Fruit fly (Drosophila melanogaster) whole organism, adult: Measurements from ENCODE around the gene CG42557.

Experiments
- CG11617 ChIP-seq: fragments of 200-800 bp; sonication (Bioruptor generic); optimal IDR thresholded peaks from 2 replicates; lab custom pipeline; 2017; ENCODE audit warnings: mild to moderate bottlenecking, missing biosample characterization, missing genetic modification reagents, missing genetic modification characterization
- CG12768 ChIP-seq: fragments of 200-800 bp; sonication (Bioruptor generic); optimal IDR thresholded peaks from 2 replicates; lab custom pipeline; 2017; ENCODE audit warnings: missing biosample characterization, missing genetic modification characterization, mild to moderate bottlenecking, moderate library complexity, missing genetic modification reagents
- CG14711 ChIP-seq: fragments of 200-800 bp; sonication (Bioruptor generic); optimal IDR thresholded peaks from 2 replicates; lab custom pipeline; 2018; ENCODE audit warnings: missing biosample characterization, mild to moderate bottlenecking, missing genetic modification characterization, moderate library complexity
- CG33017 ChIP-seq: fragments of 200-800 bp; sonication (Bioruptor generic); optimal IDR thresholded peaks from 2 replicates; lab custom pipeline; 2018; ENCODE audit warnings: missing biosample characterization, mild to moderate bottlenecking, missing genetic modification characterization, moderate library complexity
- CG5204 ChIP-seq: fragments of 200-800 bp; sonication (Bioruptor generic); optimal IDR thresholded peaks from 2 replicates; lab custom pipeline; 2016; ENCODE audit warnings: missing biosample characterization, missing genetic modification characterization
- CG7101 ChIP-seq: fragments of 200-800 bp; sonication (Bioruptor generic); optimal IDR thresholded peaks from 2 replicates; lab custom pipeline; 2018; ENCODE audit warnings: missing biosample characterization, mild to moderate bottlenecking, missing genetic modification characterization, moderate library complexity
- Clk ChIP-seq: fragments of 200-800 bp; sonication (Bioruptor generic); optimal IDR thresholded peaks from 2 replicates; lab custom pipeline; 2017; ENCODE audit warnings: missing biosample characterization, missing genetic modification characterization
- Crg-1 ChIP-seq: fragments of 200-800 bp; sonication (Bioruptor generic); optimal IDR thresholded peaks from 2 replicates; lab custom pipeline; 2016; ENCODE audit warnings: missing biosample characterization, missing genetic modification characterization
- Hr96 ChIP-seq: fragments of 200-800 bp; sonication (Bioruptor generic); optimal IDR thresholded peaks from 2 replicates; lab custom pipeline; 2016; ENCODE audit warnings: missing biosample characterization, missing genetic modification characterization
- Mnt ChIP-seq: fragments of 200-800 bp; sonication (Bioruptor generic); optimal IDR thresholded peaks from 2 replicates; lab custom pipeline; 2016; ENCODE audit warnings: missing biosample characterization, mild to moderate bottlenecking, missing genetic modification characterization
- cnc ChIP-seq, 2 experiments: fragments of >200 bp; optimal IDR thresholded peaks; 2 replicates each; lab custom pipeline; 2017
- kay ChIP-seq: fragments of 200-800 bp; sonication (Bioruptor generic); peaks from one replicate; lab custom pipeline; 2016; ENCODE audit warnings: missing biosample characterization, missing genetic modification characterization, borderline replicate concordance
- pad ChIP-seq: fragments of 200-800 bp; sonication (Bioruptor generic); optimal IDR thresholded peaks from 3 replicates; lab custom pipeline; 2017; ENCODE audit warnings: missing biosample characterization, missing genetic modification characterization, mild to moderate bottlenecking, moderate library complexity, missing genetic modification reagents
- tj ChIP-seq: fragments of 200-800 bp; sonication (Bioruptor generic); optimal IDR thresholded peaks from 3 replicates; lab custom pipeline; 2017; ENCODE audit warnings: missing biosample characterization, mild to moderate bottlenecking, missing genetic modification characterization, moderate library complexity

- TF ChIP-seq Mnt (GFP tag; lab: Kevin White, UChicago) (no peak), kay (no peak), CG33017 (tag; lab: Kevin White, UChicago) (no peak), cnc (optimal IDR thresholded peaks at IDR 0.05; lab: Kevin White, UChicago) (no peak), pad (GFP tag; lab: Kevin White, UChicago) (no peak), CG7101 (tag; lab: Kevin White, UChicago) (no peak), CG11617 (GFP tag; lab: Kevin White, UChicago) (no peak), CG5204 (no peak), CG12768 (GFP tag; lab: Kevin White, UChicago) (no peak), Hr96 (GFP tag; lab: Kevin White, UChicago) (no peak), CG14711 (tag; lab: Kevin White, UChicago) (no peak), tj (no peak), Clk (GFP tag; lab: Kevin White, UChicago) (no peak), Crg-1 (no peak)
Measured at dm6 chr3R:29926955-29927354, 6.1 kb upstream of the CG42557 start, which contains the start of gene CG15522.
